Fruit fly (Drosophila melanogaster): ENCODE measurements around the gene hyx.

Gene hyx

dm6 chr3R:9038652-9039051 is at the start of gene hyx (continued):
- TF ChIP-seq CG34376 (GFP tag; optimal IDR thresholded peaks at IDR 0.05) (peak; percentile 31), CG8924 (tag; optimal IDR thresholded peaks at IDR 0.05) (peak; percentile 56), CG42726 (GFP tag; IDR thresholded peaks at IDR 0.05; ENCODE audit: partially characterized antibody) (no peak), Nf-YA (GFP tag; IDR thresholded peaks at IDR 0.05) (no peak), Kr (GFP tag; optimal IDR thresholded peaks at IDR 0.05) (no peak), ERR (GFP tag; optimal IDR thresholded peaks at IDR 0.05) (peak; percentile 46), abd-A (tag; optimal IDR thresholded peaks at IDR 0.05) (no peak), CG12104 (GFP tag; optimal IDR thresholded peaks at IDR 0.05) (no peak), Mes4 (GFP tag; optimal IDR thresholded peaks at IDR 0.05) (no peak), MTF-1 (GFP tag; optimal IDR thresholded peaks at IDR 0.05; ENCODE audit: borderline replicate concordance) (no peak), Sry-δ (GFP tag; optimal IDR thresholded peaks at IDR 0.05) (peak; percentile 90), Blimp-1 (GFP tag; optimal IDR thresholded peaks at IDR 0.05) (peak; percentile 3), CG12391 (tag; optimal IDR thresholded peaks at IDR 0.05) (peak; percentile 67), CG4328 (GFP tag; optimal IDR thresholded peaks at IDR 0.05) (no peak), Myb (GFP tag; optimal IDR thresholded peaks at IDR 0.05) (peak; percentile 40), CG10565 (GFP tag; optimal IDR thresholded peaks at IDR 0.05) (no peak), zen (tag; optimal IDR thresholded peaks at IDR 0.05) (no peak), Hey (tag; optimal IDR thresholded peaks at IDR 0.05) (no peak), Med (GFP tag) (peak; percentile 92), cato (GFP tag; optimal IDR thresholded peaks at IDR 0.05; ENCODE audit: borderline replicate concordance) (no peak), CG30403 (GFP tag; optimal IDR thresholded peaks at IDR 0.05) (peak; percentile 66), HLH4C (GFP tag; IDR thresholded peaks at IDR 0.05; ENCODE audit: partially characterized antibody) (peak; percentile 65; the same call in 2 of the 3 replicates), luna (GFP tag; optimal IDR thresholded peaks at IDR 0.05) (no peak), ro (GFP tag; IDR thresholded peaks at IDR 0.05) (no peak), Dbx (GFP tag; IDR thresholded peaks at IDR 0.05) (peak; percentile 75), Sox100B (GFP tag; optimal IDR thresholded peaks at IDR 0.05) (no peak), Scr (GFP tag; IDR thresholded peaks at IDR 0.05; ENCODE audit: partially characterized antibody) (peak; percentile 87), HLH3B (GFP tag; IDR thresholded peaks at IDR 0.05) (no peak), dpn (GFP tag; optimal IDR thresholded peaks at IDR 0.05) (peak in 1 of 2 experiments; percentile 53), kni (GFP tag; optimal IDR thresholded peaks at IDR 0.05) (no peak), CG7556 (GFP tag; optimal IDR thresholded peaks at IDR 0.05) (peak; percentile 9), Hand (GFP tag; optimal IDR thresholded peaks at IDR 0.05) (no peak), salm (tag; optimal IDR thresholded peaks at IDR 0.05) (no peak), btn (GFP tag; optimal IDR thresholded peaks at IDR 0.05) (no peak), CG7271 (tag; optimal IDR thresholded peaks at IDR 0.05) (no peak), Sry-β (GFP tag; optimal IDR thresholded peaks at IDR 0.05) (peak; percentile 14), CG7928 (GFP tag; optimal IDR thresholded peaks at IDR 0.05) (no peak), Eip74EF (GFP tag; optimal IDR thresholded peaks at IDR 0.05) (no peak), wor (GFP tag; IDR thresholded peaks at IDR 0.05) (no peak), gro (GFP tag; optimal IDR thresholded peaks at IDR 0.05) (peak; percentile 76), CG5180 (GFP tag; optimal IDR thresholded peaks at IDR 0.05) (no peak), dati (GFP tag; IDR thresholded peaks at IDR 0.05) (no peak), sisA (GFP tag; IDR thresholded peaks at IDR 0.05) (no peak), fru (optimal IDR thresholded peaks at IDR 0.05) (no peak), Pdp1 (GFP tag; optimal IDR thresholded peaks at IDR 0.05) (peak in 1 of 2 experiments; percentile 41), nau (GFP tag; optimal IDR thresholded peaks at IDR 0.05) (no peak), caup (GFP tag; optimal IDR thresholded peaks at IDR 0.05; ENCODE audit: severe bottlenecking) (peak; percentile 29), CG1832 (GFP tag; optimal IDR thresholded peaks at IDR 0.05) (no peak), Bgb (GFP tag; IDR thresholded peaks at IDR 0.05; ENCODE audit: partially characterized antibody) (peak; percentile 83), CG8281 (tag; optimal IDR thresholded peaks at IDR 0.05) (no peak)
